Worm (Caenorhabditis elegans) whole organism, L3 larva: Measurements from ENCODE around the gene ntl-3.

Experiments used
- aly-2 ChIP-seq: fragments of 150-350 bp; optimal IDR thresholded peaks from 2 replicates; lab custom pipeline; 2014; ENCODE audit warnings: missing biosample characterization, missing genetic modification characterization
- ceh-16 ChIP-seq: sonication (generic microtip); optimal IDR thresholded peaks from 2 replicates; lab custom pipeline; 2017; ENCODE audit warnings: missing biosample characterization, missing genetic modification characterization
- ceh-28 ChIP-seq: fragments of 150-350 bp; optimal IDR thresholded peaks from 2 replicates; lab custom pipeline; 2014; ENCODE audit warnings: missing biosample characterization, missing genetic modification reagents, missing genetic modification characterization
- ceh-9 ChIP-seq: sonication (generic microtip); optimal IDR thresholded peaks from 2 replicates; lab custom pipeline; 2018; ENCODE audit warnings: missing biosample characterization, missing genetic modification characterization
- daf-12 ChIP-seq: fragments of 150-350 bp; optimal IDR thresholded peaks from 2 replicates; lab custom pipeline; 2014; ENCODE audit warnings: missing biosample characterization, missing genetic modification reagents, missing genetic modification characterization
- egl-27 ChIP-seq: sonication (generic microtip); optimal IDR thresholded peaks from 4 replicates; lab custom pipeline; 2017; ENCODE audit warnings: missing biosample characterization, missing genetic modification reagents, missing genetic modification characterization
- elt-1 ChIP-seq: fragments of 150-350 bp; optimal IDR thresholded peaks from 2 replicates; lab custom pipeline; 2014; ENCODE audit warnings: missing biosample characterization, missing genetic modification characterization
- elt-2 ChIP-seq: sonication (generic microtip); optimal IDR thresholded peaks from 2 replicates; lab custom pipeline; 2016; ENCODE audit warnings: missing genetic modification reagents, mild to moderate bottlenecking, missing genetic modification characterization, missing compliant biosample characterization
- fkh-10 ChIP-seq: sonication (generic microtip); optimal IDR thresholded peaks from 2 replicates; lab custom pipeline; 2017; ENCODE audit warnings: missing biosample characterization, missing genetic modification reagents, missing genetic modification characterization
- fkh-2 ChIP-seq: fragments of 150-350 bp; optimal IDR thresholded peaks from 2 replicates; lab custom pipeline; 2014; ENCODE audit warnings: missing biosample characterization, missing genetic modification reagents, missing genetic modification characterization
- fos-1 ChIP-seq: fragments of 150-350 bp; optimal IDR thresholded peaks from 2 replicates; lab custom pipeline; 2014; ENCODE audit warnings: missing biosample characterization, missing genetic modification characterization
- hmg-11 ChIP-seq: sonication (generic microtip); optimal IDR thresholded peaks from 2 replicates; lab custom pipeline; 2016; ENCODE audit warnings: missing genetic modification characterization, missing compliant biosample characterization
- jun-1 ChIP-seq: fragments of 150-350 bp; optimal IDR thresholded peaks from 2 replicates; lab custom pipeline; 2014; ENCODE audit warnings: missing biosample characterization, missing genetic modification reagents, missing genetic modification characterization
- lin-15B ChIP-seq: fragments of 150-350 bp; optimal IDR thresholded peaks from 2 replicates; lab custom pipeline; 2014; ENCODE audit warnings: missing biosample characterization, missing genetic modification characterization
- lin-39 ChIP-seq: fragments of 150-350 bp; optimal IDR thresholded peaks from 2 replicates; lab custom pipeline; 2018; ENCODE audit warnings: missing biosample characterization, missing genetic modification reagents, missing genetic modification characterization
- lsy-12 ChIP-seq: sonication (generic microtip); optimal IDR thresholded peaks from 2 replicates; lab custom pipeline; 2016; ENCODE audit warnings: mild to moderate bottlenecking, missing genetic modification characterization, missing compliant biosample characterization
- nfya-1 ChIP-seq: sonication (generic microtip); optimal IDR thresholded peaks from 2 replicates; lab custom pipeline; 2017; ENCODE audit warnings: missing genetic modification characterization, mild to moderate bottlenecking, missing compliant biosample characterization, antibody characterized with exemption, moderate library complexity; ENCODE audit not compliant: insufficient read depth
- nhr-12 ChIP-seq: fragments of 150-350 bp; optimal IDR thresholded peaks from 2 replicates; lab custom pipeline; 2014; ENCODE audit warnings: missing biosample characterization, missing genetic modification characterization
- nhr-23 ChIP-seq: fragments of 150-350 bp; optimal IDR thresholded peaks from 2 replicates; lab custom pipeline; 2014; ENCODE audit warnings: missing biosample characterization, missing genetic modification reagents, missing genetic modification characterization
- nhr-237 ChIP-seq: fragments of 150-350 bp; optimal IDR thresholded peaks from 2 replicates; lab custom pipeline; 2014; ENCODE audit warnings: missing biosample characterization, missing genetic modification characterization
- nhr-25 ChIP-seq: sonication (generic microtip); optimal IDR thresholded peaks from 2 replicates; lab custom pipeline; 2017; ENCODE audit warnings: missing biosample characterization, missing genetic modification characterization
- nhr-28 ChIP-seq: fragments of 150-350 bp; optimal IDR thresholded peaks from 2 replicates; lab custom pipeline; 2014; ENCODE audit warnings: missing biosample characterization, missing genetic modification characterization
- nhr-43 ChIP-seq: sonication (generic microtip); optimal IDR thresholded peaks from 2 replicates; lab custom pipeline; 2016; ENCODE audit warnings: mild to moderate bottlenecking, missing genetic modification characterization, missing compliant biosample characterization; ENCODE audit not compliant: poor library complexity, severe bottlenecking
- nhr-76 ChIP-seq: fragments of 150-350 bp; sonication (generic microtip); optimal IDR thresholded peaks from 5 replicates; lab custom pipeline; 2014; ENCODE audit warnings: missing biosample characterization, missing genetic modification characterization
- pha-4 ChIP-seq: fragments of 150-350 bp; optimal IDR thresholded peaks from 2 replicates; lab custom pipeline; 2014; ENCODE audit warnings: missing biosample characterization, missing genetic modification reagents, missing genetic modification characterization
- pqm-1 ChIP-seq: fragments of 150-350 bp; optimal IDR thresholded peaks from 2 replicates; lab custom pipeline; 2017; ENCODE audit warnings: missing biosample characterization, missing genetic modification characterization, inconsistent platforms
- sea-2 ChIP-seq: fragments of 150-350 bp; sonication (generic microtip); optimal IDR thresholded peaks from 4 replicates; lab custom pipeline; 2014; ENCODE audit warnings: missing biosample characterization, missing genetic modification reagents, missing genetic modification characterization
- skn-1 ChIP-seq: fragments of 150-350 bp; optimal IDR thresholded peaks from 2 replicates; lab custom pipeline; 2014; ENCODE audit warnings: missing biosample characterization, missing genetic modification characterization
- snpc-4 ChIP-seq: fragments of 150-350 bp; optimal IDR thresholded peaks from 2 replicates; lab custom pipeline; 2014; ENCODE audit warnings: missing biosample characterization, missing genetic modification characterization
- tbx-2 ChIP-seq: sonication (generic microtip); optimal IDR thresholded peaks from 2 replicates; lab custom pipeline; 2016; ENCODE audit warnings: mild to moderate bottlenecking, missing genetic modification characterization, missing compliant biosample characterization
- unc-39 ChIP-seq: sonication (generic microtip); optimal IDR thresholded peaks from 4 replicates; lab custom pipeline; 2017; ENCODE audit warnings: missing biosample characterization, missing genetic modification characterization
- ztf-11 ChIP-seq: fragments of 150-350 bp; optimal IDR thresholded peaks from 2 replicates; lab custom pipeline; 2014; ENCODE audit warnings: missing biosample characterization, missing genetic modification characterization
- ztf-4 ChIP-seq: fragments of 150-350 bp; optimal IDR thresholded peaks from 2 replicates; lab custom pipeline; 2014; ENCODE audit warnings: missing biosample characterization, missing genetic modification characterization

ntl-3 gene

ce11 chrIII:11822407-11822806 is 23.9 kb downstream of the ntl-3 start, which contains the start of gene maa-1:
Gene maa-1, minus strand, starts transcription at chrIII:11822526.
- TF ChIP-seq lin-39 (no peak), pqm-1 (tag; lab: Kevin White, UChicago) (peak; percentile 78), elt-2 (tag; lab: Kevin White, UChicago) (peak; percentile 89), ceh-28 (tag; lab: Kevin White, UChicago) (peak; percentile 7), pha-4 (tag; lab: Kevin White, UChicago) (peak; percentile 68)

ce11 chrIII:11817865-11818264 is 28.4 kb downstream of the ntl-3 start:
- TF ChIP-seq nhr-76 (tag; lab: Kevin White, UChicago) (no peak), snpc-4 (peak; percentile 61), nhr-28 (no peak), fkh-10 (no peak), nhr-12 (no peak), elt-1 (tag; lab: Kevin White, UChicago) (no peak), ztf-11 (tag; lab: Kevin White, UChicago) (no peak), jun-1 (tag; lab: Kevin White, UChicago) (no peak), skn-1 (no peak)
- TF ChIP-seq, all 47 proteins: peak for 1

ce11 chrIII:11816523-11817003 is 29.7 kb downstream of the ntl-3 start, which contains the start of gene C18D11.1:
Gene C18D11.1, plus strand, starts transcription at chrIII:11816573.
- TF ChIP-seq elt-1 (tag; lab: Kevin White, UChicago) (no peak), nhr-25 (peak; percentile 67)

ce11 chrIII:11814653-11815052 is 31.6 kb downstream of the ntl-3 start:
- TF ChIP-seq pha-4 (tag; lab: Kevin White, UChicago) (no peak), nhr-25 (peak; percentile 45), nhr-23 (tag; lab: Kevin White, UChicago) (peak; percentile 20)

- TF ChIP-seq nhr-23 (tag; lab: Kevin White, UChicago) (peak; percentile 52), nhr-25 (peak; percentile 65), lin-15B (tag; lab: Kevin White, UChicago) (no peak), hmg-11 (tag; lab: Kevin White, UChicago) (peak; percentile 1), nfya-1 (tag; lab: Kevin White, UChicago) (peak; percentile 0), nhr-43 (peak; percentile 65), unc-39 (tag; lab: Kevin White, UChicago) (no peak)
Measured at ce11 chrIII:11811839-11812238, 34.4 kb downstream of the ntl-3 start.

ce11 chrIII:11810447-11810846 is 35.8 kb downstream of the ntl-3 start, which contains the start of gene C18D11.6:
Gene C18D11.6, plus strand, starts transcription at chrIII:11810556.
- no peak for TF ChIP-seq ceh-28 (tag; lab: Kevin White, UChicago)
- TF ChIP-seq egl-27 (tag; lab: Kevin White, UChicago): no peak

ce11 chrIII:11808818-11809217 is 37.4 kb downstream of the ntl-3 start, which contains the start of gene C18D11.9:
Gene C18D11.9, plus strand, starts transcription at chrIII:11809118.
- TF ChIP-seq lsy-12 (tag; lab: Kevin White, UChicago): no peak
- TF ChIP-seq fkh-10: no peak
- no peak for TF ChIP-seq nhr-237 (tag; lab: Kevin White, UChicago)
- TF ChIP-seq nhr-23 (tag; lab: Kevin White, UChicago): no peak
- TF ChIP-seq fos-1 (tag; lab: Kevin White, UChicago): no peak
- TF ChIP-seq nhr-76 (tag; lab: Kevin White, UChicago): no peak
- no peak for TF ChIP-seq egl-27 (tag; lab: Kevin White, UChicago)
- TF ChIP-seq snpc-4: no peak
- no peak for TF ChIP-seq aly-2 (tag; lab: Kevin White, UChicago)
- TF ChIP-seq sea-2 (GFP tag; lab: Kevin White, UChicago): no peak

ce11 chrIII:11807418-11807817 is 38.8 kb downstream of the ntl-3 start, which contains the start of gene C18D11.10:
Gene C18D11.10, plus strand, starts transcription at chrIII:11807718.
- TF ChIP-seq ceh-16 (tag; lab: Kevin White, UChicago) (no peak), fkh-2 (tag; lab: Kevin White, UChicago) (no peak), daf-12 (tag; lab: Kevin White, UChicago) (no peak), hmg-11 (tag; lab: Kevin White, UChicago) (no peak), ceh-28 (tag; lab: Kevin White, UChicago) (no peak), tbx-2 (tag; lab: Kevin White, UChicago) (no peak), ztf-4 (no peak), ceh-9 (tag; lab: Kevin White, UChicago) (no peak), lin-15B (tag; lab: Kevin White, UChicago) (no peak), unc-39 (tag; lab: Kevin White, UChicago) (no peak)
- TF ChIP-seq, all 47 proteins: peak for 0
